Fruit fly (Drosophila melanogaster): ENCODE results near the gene Ada3.

Gene Ada3

dm6 chrX:18063144-18063772 is 22.3 kb upstream of the Ada3 start, which contains the start of gene Sh:
Sh (minus strand) TSS chrX:18063247.
- TF ChIP-seq crol (GFP tag; IDR thresholded peaks at IDR 0.05) = peak; percentile 78
- peak; percentile 99 for TF ChIP-seq CG13894 (tag; optimal IDR thresholded peaks at IDR 0.05)
- no peak for TF ChIP-seq disco-r (GFP tag; optimal IDR thresholded peaks at IDR 0.05)
- no peak for TF ChIP-seq CG14441 (GFP tag; IDR thresholded peaks at IDR 0.05)
- TF ChIP-seq Deaf1 (tag; optimal IDR thresholded peaks at IDR 0.05) = peak; percentile 96
- TF ChIP-seq zf30C (GFP tag; optimal IDR thresholded peaks at IDR 0.05) = no peak
- TF ChIP-seq E2f2 (GFP tag; IDR thresholded peaks at IDR 0.05) = peak; percentile 11; the same call in 1 of the 2 replicates
- peak; percentile 38 for TF ChIP-seq CTCF (GFP tag; optimal IDR thresholded peaks at IDR 0.05)
- peak; percentile 61; the same call in 1 of the 4 replicates for TF ChIP-seq chinmo (GFP tag; IDR thresholded peaks at IDR 0.05; ENCODE audit: partially characterized antibody)
- no peak for TF ChIP-seq jigr1 (GFP tag; IDR thresholded peaks at IDR 0.05)
- TF ChIP-seq cad (GFP tag; optimal IDR thresholded peaks at IDR 0.05) = no peak
- TF ChIP-seq Adf1 (GFP tag; IDR thresholded peaks at IDR 0.05) = peak; percentile 94
- no peak for TF ChIP-seq sc (optimal IDR thresholded peaks at IDR 0.05)
- no peak for TF ChIP-seq sc (GFP tag; optimal IDR thresholded peaks at IDR 0.05)
- TF ChIP-seq scrt (GFP tag; optimal IDR thresholded peaks at IDR 0.05) = peak; percentile 95
- no peak for TF ChIP-seq Nf-YA (GFP tag; IDR thresholded peaks at IDR 0.05)
- peak; percentile 59 for TF ChIP-seq ftz-f1 (GFP tag; optimal IDR thresholded peaks at IDR 0.05)
- TF ChIP-seq CG11504 (tag; optimal IDR thresholded peaks at IDR 0.05) = no peak

DNA sequence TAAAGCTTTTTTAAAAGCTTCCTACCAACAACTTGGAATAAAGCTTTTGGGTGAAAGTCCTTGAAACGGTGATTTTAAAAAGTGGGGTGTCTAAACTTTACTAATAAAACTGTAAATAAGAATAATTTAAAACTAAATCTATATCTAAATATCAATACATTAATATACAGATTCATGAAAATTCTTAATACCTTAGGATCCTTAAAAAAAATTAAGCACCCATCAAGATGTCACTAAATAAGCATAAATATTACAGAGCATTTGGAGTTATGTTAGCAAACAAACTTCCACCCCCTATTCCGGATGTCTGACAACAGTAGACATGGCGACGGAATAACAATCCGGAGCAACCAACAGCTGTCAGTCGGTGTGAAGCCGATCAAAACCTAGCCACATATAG is 21.4 kb upstream of the Ada3 start, which contains the start of gene Dhc16F:
TSS of gene Dhc16F (plus strand) at position 301 of the 400 bp plus-strand sequence.
- no peak for TF ChIP-seq CG2875 (GFP tag; optimal IDR thresholded peaks at IDR 0.05)
- TF ChIP-seq nom (GFP tag; optimal IDR thresholded peaks at IDR 0.05) = no peak
- no peak for TF ChIP-seq nerfin-2 (GFP tag; IDR thresholded peaks at IDR 0.05; ENCODE audit: partially characterized antibody)
- TF ChIP-seq CG4854 (GFP tag; optimal IDR thresholded peaks at IDR 0.05) = no peak

dm6 chrX:18082674-18083073 is 2.9 kb upstream of the Ada3 start:
- TF ChIP-seq CG32532 (GFP tag; IDR thresholded peaks at IDR 0.05) (no peak), HmgZ (tag; optimal IDR thresholded peaks at IDR 0.05) (no peak), CG10543 (GFP tag; optimal IDR thresholded peaks at IDR 0.05) (peak; percentile 72), CG17912 (GFP tag; optimal IDR thresholded peaks at IDR 0.05) (peak; percentile 45), CG11398 (GFP tag; optimal IDR thresholded peaks at IDR 0.05) (no peak), crol (GFP tag; IDR thresholded peaks at IDR 0.05) (no peak), CG8281 (tag; optimal IDR thresholded peaks at IDR 0.05) (peak; percentile 21), CTCF (GFP tag; optimal IDR thresholded peaks at IDR 0.05) (no peak), B-H1 (GFP tag; IDR thresholded peaks at IDR 0.05) (no peak), CG3281 (GFP tag; optimal IDR thresholded peaks at IDR 0.05) (peak; percentile 37), lab (GFP tag; optimal IDR thresholded peaks at IDR 0.05) (peak; percentile 74), run (tag; optimal IDR thresholded peaks at IDR 0.05) (no peak), HLHmδ (GFP tag; optimal IDR thresholded peaks at IDR 0.05) (no peak), CG6765 (GFP tag; optimal IDR thresholded peaks at IDR 0.05) (peak; percentile 59), YL-1 (GFP tag; optimal IDR thresholded peaks at IDR 0.05) (peak; percentile 1), CG34376 (GFP tag; optimal IDR thresholded peaks at IDR 0.05) (peak; percentile 26), unc-4 (GFP tag; IDR thresholded peaks at IDR 0.05; ENCODE audit: partially characterized antibody) (no peak), CG6813 (GFP tag; optimal IDR thresholded peaks at IDR 0.05) (peak; percentile 28), CG15696 (tag; optimal IDR thresholded peaks at IDR 0.05) (no peak), jigr1 (GFP tag; IDR thresholded peaks at IDR 0.05) (no peak), CG1233 (GFP tag; optimal IDR thresholded peaks at IDR 0.05) (peak; percentile 25), E2f1 (GFP tag; IDR thresholded peaks at IDR 0.05) (no peak), shn (GFP tag; optimal IDR thresholded peaks at IDR 0.05) (no peak), CG3847 (GFP tag; IDR thresholded peaks at IDR 0.05) (no peak), exex (tag; optimal IDR thresholded peaks at IDR 0.05) (peak; percentile 57), fd64A (GFP tag; optimal IDR thresholded peaks at IDR 0.05) (peak; percentile 35), knrl (GFP tag; IDR thresholded peaks at IDR 0.05; ENCODE audit: partially characterized antibody) (no peak), Meics (GFP tag; optimal IDR thresholded peaks at IDR 0.05) (peak; percentile 47)

Measured in whole organism, embryonic.